Worm (Caenorhabditis elegans) whole organism, young adult: Measurements from ENCODE around the gene bath-37.

Source experiments
- F23B12.7 ChIP-seq: sonication (generic microtip); optimal IDR thresholded peaks from 2 replicates; lab custom pipeline; 2017; ENCODE audit warnings: missing genetic modification characterization, mild to moderate bottlenecking, missing compliant biosample characterization, antibody characterized with exemption, moderate library complexity; ENCODE audit not compliant: insufficient read depth
- efl-1 ChIP-seq: fragments of 150-350 bp; optimal IDR thresholded peaks from 2 replicates; lab custom pipeline; 2014; ENCODE audit warnings: missing biosample characterization, missing genetic modification reagents, missing genetic modification characterization
- lag-1 ChIP-seq: fragments of 200-800 bp; sonication (Bioruptor generic); IDR thresholded peaks from 2 replicates; pipeline ENCODE4 v1.3.6; 2022; ENCODE audit warnings: missing genetic modification reagents, missing genetic modification characterization, missing compliant biosample characterization

DNA sequence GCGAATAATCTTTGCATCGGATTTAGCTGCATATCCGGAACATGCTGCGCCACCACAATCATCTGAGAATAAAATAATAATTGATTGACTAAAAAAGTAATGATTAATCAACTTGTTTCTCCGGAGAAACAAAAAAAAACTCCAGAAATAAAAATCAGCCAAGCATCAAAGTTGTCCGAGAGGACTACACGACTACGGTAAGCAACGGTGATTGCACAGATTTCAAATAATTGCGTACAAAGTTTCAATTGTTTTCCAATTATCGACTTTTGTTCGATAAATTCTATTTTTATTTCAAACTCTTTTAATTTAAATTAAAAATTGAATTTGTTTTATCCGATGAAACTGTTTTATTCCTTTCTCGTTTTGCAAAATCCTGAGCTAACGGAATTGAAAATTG, 24.7 kb downstream of the bath-37 start, which contains the start of gene cpsf-4:
- TF ChIP-seq lag-1 (GFP tag; lab: Robert Waterston, UW) (no peak), F23B12.7 (tag; lab: Kevin White, UChicago) (no peak), efl-1 (GFP tag; lab: Kevin White, UChicago) (no peak)
